Worm (Caenorhabditis elegans) whole organism, mixed stage, embryonic: Measurements from ENCODE around the gene sru-36.
A peak's percentile ranks its signal among the peaks of the same experiment; 100 is the strongest.

ENCODE experiments used
- M03D4.4 ChIP-seq: sonication (generic microtip); optimal IDR thresholded peaks from 2 replicates; lab custom pipeline; 2017; ENCODE audit warnings: mild to moderate bottlenecking, missing genetic modification characterization, missing compliant biosample characterization
- bed-3 ChIP-seq: fragments of 200-800 bp; sonication (Bioruptor generic); optimal IDR thresholded peaks from 3 replicates; lab custom pipeline; 2018; ENCODE audit warnings: mild to moderate bottlenecking, missing genetic modification characterization, moderate library complexity, missing compliant biosample characterization
- blmp-1 ChIP-seq: fragments of 150-350 bp; optimal IDR thresholded peaks from 2 replicates; lab custom pipeline; 2014; ENCODE audit warnings: missing biosample characterization, missing genetic modification characterization
- ceh-39 ChIP-seq: fragments of 150-350 bp; optimal IDR thresholded peaks from 2 replicates; lab custom pipeline; 2014; ENCODE audit warnings: missing biosample characterization, missing genetic modification characterization
- ceh-43 ChIP-seq: fragments of 200-800 bp; sonication (Bioruptor generic); optimal IDR thresholded peaks from 2 replicates; lab custom pipeline; 2018; ENCODE audit warnings: mild to moderate bottlenecking, missing genetic modification characterization, moderate library complexity, missing compliant biosample characterization
- ceh-83 ChIP-seq: fragments of 200-800 bp; sonication (Bioruptor generic); optimal IDR thresholded peaks from 2 replicates; lab custom pipeline; 2018; ENCODE audit warnings: mild to moderate bottlenecking, missing genetic modification characterization, missing compliant biosample characterization
- ces-1 ChIP-seq: fragments of 150-350 bp; optimal IDR thresholded peaks from 2 replicates; lab custom pipeline; 2014; ENCODE audit warnings: missing biosample characterization, missing genetic modification reagents, missing genetic modification characterization
- cnd-1 ChIP-seq: fragments of 200-800 bp; sonication (Bioruptor generic); optimal IDR thresholded peaks from 2 replicates; lab custom pipeline; 2018; ENCODE audit warnings: mild to moderate bottlenecking, missing genetic modification characterization, missing compliant biosample characterization
- drap-1 ChIP-seq: fragments of 200-800 bp; sonication (Bioruptor generic); optimal IDR thresholded peaks from 3 replicates; lab custom pipeline; 2018; ENCODE audit warnings: mild to moderate bottlenecking, missing genetic modification characterization, missing compliant biosample characterization
- elt-1 ChIP-seq: sonication (generic microtip); optimal IDR thresholded peaks from 2 replicates; lab custom pipeline; 2017; ENCODE audit warnings: missing genetic modification characterization, mild to moderate bottlenecking, missing compliant biosample characterization, antibody characterized with exemption, moderate library complexity, borderline replicate concordance; ENCODE audit not compliant: insufficient read depth
- elt-3 ChIP-seq: fragments of 150-350 bp; optimal IDR thresholded peaks from 2 replicates; lab custom pipeline; 2014; ENCODE audit warnings: missing biosample characterization, missing genetic modification characterization
- flh-1 ChIP-seq: fragments of 200-800 bp; sonication (Bioruptor generic); optimal IDR thresholded peaks from 2 replicates; lab custom pipeline; 2018; ENCODE audit warnings: mild to moderate bottlenecking, missing genetic modification characterization, moderate library complexity, missing compliant biosample characterization
- ham-2 ChIP-seq: fragments of 200-800 bp; sonication (Bioruptor generic); optimal IDR thresholded peaks from 2 replicates; lab custom pipeline; 2018; ENCODE audit warnings: mild to moderate bottlenecking, missing genetic modification characterization, missing compliant biosample characterization
- hlh-1 ChIP-seq: fragments of 150-350 bp; optimal IDR thresholded peaks from 2 replicates; lab custom pipeline; 2014; ENCODE audit warnings: missing biosample characterization, missing genetic modification reagents, missing genetic modification characterization
- lin-13 ChIP-seq: fragments of 150-350 bp; optimal IDR thresholded peaks from 2 replicates; lab custom pipeline; 2014; ENCODE audit warnings: missing biosample characterization, missing genetic modification characterization
- lin-32 ChIP-seq: fragments of 200-800 bp; sonication (Bioruptor generic); optimal IDR thresholded peaks from 2 replicates; lab custom pipeline; 2018; ENCODE audit warnings: mild to moderate bottlenecking, missing genetic modification characterization, missing compliant biosample characterization
- lsy-2 ChIP-seq: fragments of 150-350 bp; optimal IDR thresholded peaks from 2 replicates; lab custom pipeline; 2014; ENCODE audit warnings: missing biosample characterization, missing genetic modification characterization
- mep-1 ChIP-seq: fragments of 150-350 bp; optimal IDR thresholded peaks from 2 replicates; lab custom pipeline; 2017; ENCODE audit warnings: missing biosample characterization, missing genetic modification reagents, missing genetic modification characterization, inconsistent platforms
- mls-2 ChIP-seq: sonication (generic microtip); optimal IDR thresholded peaks from 2 replicates; lab custom pipeline; 2016; ENCODE audit warnings: mild to moderate bottlenecking, missing genetic modification characterization, moderate library complexity, missing compliant biosample characterization
- nhr-12 ChIP-seq: fragments of 150-350 bp; optimal IDR thresholded peaks from 2 replicates; lab custom pipeline; 2014; ENCODE audit warnings: missing biosample characterization, missing genetic modification characterization
- nhr-2 ChIP-seq: fragments of 150-350 bp; optimal IDR thresholded peaks from 2 replicates; lab custom pipeline; 2014; ENCODE audit warnings: missing biosample characterization, missing genetic modification characterization
- nhr-28 ChIP-seq: fragments of 150-350 bp; optimal IDR thresholded peaks from 2 replicates; lab custom pipeline; 2014; ENCODE audit warnings: missing biosample characterization, missing genetic modification characterization
- nhr-76 ChIP-seq: sonication (generic microtip); optimal IDR thresholded peaks from 2 replicates; lab custom pipeline; 2017; ENCODE audit warnings: missing biosample characterization, missing genetic modification characterization
- pha-4 ChIP-seq: fragments of 150-350 bp; optimal IDR thresholded peaks from 2 replicates; lab custom pipeline; 2018; ENCODE audit warnings: missing biosample characterization, missing genetic modification reagents, missing genetic modification characterization
- sem-2 ChIP-seq: fragments of 200-800 bp; sonication (Bioruptor generic); optimal IDR thresholded peaks from 2 replicates; lab custom pipeline; 2018; ENCODE audit warnings: mild to moderate bottlenecking, missing genetic modification characterization, missing compliant biosample characterization
- snpc-4 ChIP-seq: fragments of 150-350 bp; optimal IDR thresholded peaks from 2 replicates; lab custom pipeline; 2014; ENCODE audit warnings: missing biosample characterization, missing genetic modification characterization
- tbx-8 ChIP-seq: fragments of 200-800 bp; sonication (Bioruptor generic); optimal IDR thresholded peaks from 2 replicates; lab custom pipeline; 2018; ENCODE audit warnings: mild to moderate bottlenecking, missing genetic modification characterization, moderate library complexity, missing compliant biosample characterization
- unc-120 ChIP-seq: sonication (generic microtip); optimal IDR thresholded peaks from 2 replicates; lab custom pipeline; 2017; ENCODE audit warnings: missing genetic modification characterization, missing compliant biosample characterization; ENCODE audit not compliant: poor library complexity, severe bottlenecking
- unc-39 ChIP-seq: fragments of 150-350 bp; optimal IDR thresholded peaks from 2 replicates; lab custom pipeline; 2014; ENCODE audit warnings: missing biosample characterization, missing genetic modification characterization
- unc-62 ChIP-seq: fragments of 150-350 bp; optimal IDR thresholded peaks from 2 replicates; lab custom pipeline; 2014; ENCODE audit warnings: missing biosample characterization, missing genetic modification reagents, missing genetic modification characterization
- zip-8 ChIP-seq: fragments of 150-350 bp; optimal IDR thresholded peaks from 2 replicates; lab custom pipeline; 2014; ENCODE audit warnings: missing biosample characterization, missing genetic modification characterization
- ztf-11 ChIP-seq: fragments of 150-350 bp; optimal IDR thresholded peaks from 2 replicates; lab custom pipeline; 2014; ENCODE audit warnings: missing biosample characterization, missing genetic modification characterization

Gene sru-36

ce11 chrV:9856978-9857377 lies 15.5 kb downstream of the sru-36 start:
- TF ChIP-seq mep-1 (tag; lab: Kevin White, UChicago) (no peak), unc-39 (tag; lab: Kevin White, UChicago) (no peak), elt-1 (tag; lab: Kevin White, UChicago) (no peak), sem-2 (no peak), snpc-4 (no peak), hlh-1 (tag; lab: Kevin White, UChicago) (no peak), ceh-43 (GFP tag; lab: Kevin White, UChicago) (no peak), mls-2 (no peak), pha-4 (no peak), elt-3 (tag; lab: Kevin White, UChicago) (no peak)
- TF ChIP-seq, all 35 proteins: peak for 0

ce11 chrV:9859863-9860262 lies 18.4 kb downstream of the sru-36 start, which contains the start of gene lsy-12:
Gene lsy-12 (minus strand): TSS chrV:9859963.
- no peak for TF ChIP-seq zip-8 (tag; lab: Kevin White, UChicago)
- TF ChIP-seq elt-3 (tag; lab: Kevin White, UChicago): no peak
- TF ChIP-seq ham-2 (GFP tag; lab: Kevin White, UChicago): no peak
- TF ChIP-seq pha-4: no peak
- no peak for TF ChIP-seq tbx-8 (GFP tag; lab: Kevin White, UChicago)
- TF ChIP-seq unc-62 (GFP tag; lab: Kevin White, UChicago): no peak
- no peak for TF ChIP-seq mls-2
- no peak for TF ChIP-seq snpc-4

DNA sequence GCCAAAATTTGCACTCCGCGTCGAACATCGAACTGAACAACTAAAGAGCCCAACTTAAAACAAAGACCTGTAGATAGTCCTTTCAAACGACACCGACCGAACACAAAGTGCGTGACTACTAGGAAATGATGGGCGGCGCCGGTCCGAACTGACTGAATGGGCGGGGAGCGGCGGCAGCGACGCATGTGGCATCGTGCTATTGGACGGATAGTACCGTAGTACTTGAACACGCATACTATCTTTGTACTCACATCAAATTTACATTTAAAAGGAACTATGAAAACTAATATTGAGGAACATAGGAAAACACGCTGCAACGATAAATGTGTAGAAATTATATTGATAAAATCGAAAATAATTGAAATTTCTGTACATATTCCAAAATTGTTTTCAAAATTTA lies 18.9 kb downstream of the sru-36 start:
- TF ChIP-seq lsy-2 (tag; lab: Kevin White, UChicago) (peak; percentile 67), ceh-39 (no peak)

DNA sequence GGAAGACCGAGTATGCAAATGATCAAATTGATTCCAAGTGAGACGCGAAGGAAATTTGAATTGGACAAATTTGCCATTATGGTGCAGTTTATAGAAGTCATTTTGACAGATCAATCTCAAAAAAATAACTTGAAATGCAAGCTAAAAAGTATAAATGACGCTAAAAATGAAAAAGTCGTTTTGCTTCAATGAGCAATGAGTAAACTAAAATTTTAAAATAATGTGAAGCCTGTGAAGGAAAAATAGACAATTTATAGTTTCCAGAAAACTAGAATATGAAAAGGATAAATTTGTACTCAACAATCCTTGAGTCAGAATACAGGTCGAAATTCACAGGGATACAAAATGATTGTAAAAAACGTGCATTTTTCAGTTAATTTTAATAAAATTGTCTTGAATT lies 26.8 kb downstream of the sru-36 start, which contains the start of gene srab-17:
Gene srab-17 (minus strand): TSS at position 101 of the 400 bp plus-strand sequence.
- TF ChIP-seq nhr-12: no peak

ce11 chrV:9871339-9871738 lies 29.9 kb downstream of the sru-36 start, which contains the start of gene srab-18:
Gene srab-18 (minus strand): TSS chrV:9871439.
- TF ChIP-seq unc-120 (tag; lab: Kevin White, UChicago): no peak
- no peak for TF ChIP-seq nhr-76 (tag; lab: Kevin White, UChicago)
- no peak for TF ChIP-seq ceh-83 (GFP tag; lab: Kevin White, UChicago)
- TF ChIP-seq mep-1 (tag; lab: Kevin White, UChicago): no peak
- no peak for TF ChIP-seq ztf-11
- no peak for TF ChIP-seq ceh-39
- no peak for TF ChIP-seq elt-1 (tag; lab: Kevin White, UChicago)
- no peak for TF ChIP-seq nhr-2 (tag; lab: Kevin White, UChicago)
- no peak for TF ChIP-seq blmp-1 (tag; lab: Kevin White, UChicago)
- TF ChIP-seq M03D4.4 (tag; lab: Kevin White, UChicago): no peak
- TF ChIP-seq nhr-28 (tag; lab: Kevin White, UChicago): no peak
- no peak for TF ChIP-seq mls-2
- TF ChIP-seq snpc-4: no peak
- no peak for TF ChIP-seq sem-2
- no peak for TF ChIP-seq zip-8 (tag; lab: Kevin White, UChicago)
- no peak for TF ChIP-seq flh-1 (GFP tag; lab: Kevin White, UChicago)

DNA sequence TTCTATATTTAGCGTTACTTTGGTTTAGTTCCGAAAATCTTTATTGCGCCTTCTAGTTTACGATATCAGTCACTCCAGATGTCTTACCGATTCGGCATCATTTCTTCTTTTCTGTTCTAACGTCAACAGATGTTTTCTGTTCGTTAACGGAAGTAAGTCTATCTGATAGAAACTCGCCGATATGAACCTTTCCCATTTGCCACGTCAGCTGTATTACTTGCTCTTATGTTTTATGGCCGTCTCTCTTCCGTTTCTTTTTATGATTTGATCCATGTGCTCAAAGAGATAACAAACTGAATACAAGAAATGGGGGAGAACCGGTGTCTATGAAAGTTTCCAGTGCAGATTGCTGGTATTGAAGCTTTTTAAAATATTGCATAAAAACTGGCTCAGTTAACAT lies 37.9 kb downstream of the sru-36 start, which contains the start of gene srab-26:
Gene srab-26 (minus strand): TSS at position 101 of the 400 bp plus-strand sequence.
- TF ChIP-seq blmp-1 (tag; lab: Kevin White, UChicago) (no peak), mep-1 (tag; lab: Kevin White, UChicago) (no peak), cnd-1 (tag; lab: Kevin White, UChicago) (no peak), ceh-83 (GFP tag; lab: Kevin White, UChicago) (no peak), pha-4 (no peak), bed-3 (no peak), ceh-39 (no peak), hlh-1 (tag; lab: Kevin White, UChicago) (no peak), ztf-11 (no peak), drap-1 (no peak), lin-32 (GFP tag; lab: Kevin White, UChicago) (no peak), nhr-76 (tag; lab: Kevin White, UChicago) (no peak), nhr-2 (tag; lab: Kevin White, UChicago) (no peak), ham-2 (GFP tag; lab: Kevin White, UChicago) (no peak), ces-1 (no peak), ceh-43 (GFP tag; lab: Kevin White, UChicago) (no peak), lin-13 (tag; lab: Kevin White, UChicago) (no peak), zip-8 (tag; lab: Kevin White, UChicago) (no peak), unc-62 (GFP tag; lab: Kevin White, UChicago) (no peak)
